Worm (Caenorhabditis elegans) whole organism, young adult: ENCODE data around the gene bus-4.
A peak's percentile ranks its signal among the peaks of the same experiment; 100 is the strongest.

Experiments used
- B0035.1 ChIP-seq: sonication (generic microtip); optimal IDR thresholded peaks from 2 replicates; lab custom pipeline; 2016; ENCODE audit warnings: missing genetic modification characterization, mild to moderate bottlenecking, missing compliant biosample characterization, missing genotype, missing genetic modification reagents
- B0261.1 ChIP-seq: sonication (generic microtip); optimal IDR thresholded peaks from 2 replicates; lab custom pipeline; 2016; ENCODE audit warnings: mild to moderate bottlenecking, missing genetic modification characterization, moderate library complexity, missing compliant biosample characterization
- D2030.7 ChIP-seq: fragments of 200-800 bp; sonication (Bioruptor generic); IDR thresholded peaks from 2 replicates; pipeline ENCODE4 v1.3.6; 2022; ENCODE audit warnings: missing genetic modification reagents, missing genetic modification characterization, missing compliant biosample characterization
- F23B12.7 ChIP-seq: sonication (generic microtip); optimal IDR thresholded peaks from 2 replicates; lab custom pipeline; 2017; ENCODE audit warnings: missing genetic modification characterization, mild to moderate bottlenecking, missing compliant biosample characterization, antibody characterized with exemption, moderate library complexity; ENCODE audit not compliant: insufficient read depth
- F52B5.7 ChIP-seq: sonication (generic microtip); optimal IDR thresholded peaks from 2 replicates; lab custom pipeline; 2016; ENCODE audit warnings: mild to moderate bottlenecking, missing genetic modification characterization, missing compliant biosample characterization
- F57C9.4 ChIP-seq: sonication (generic microtip); optimal IDR thresholded peaks from 2 replicates; lab custom pipeline; 2017; ENCODE audit warnings: mild to moderate bottlenecking, missing genetic modification characterization, missing compliant biosample characterization
- K12H6.12 ChIP-seq: fragments of 200-800 bp; sonication (Bioruptor generic); optimal IDR thresholded peaks from 2 replicates; lab custom pipeline; 2018; ENCODE audit warnings: mild to moderate bottlenecking, missing genetic modification characterization, missing compliant biosample characterization
- T07F8.4 ChIP-seq: sonication (generic microtip); optimal IDR thresholded peaks from 2 replicates; lab custom pipeline; 2016; ENCODE audit warnings: mild to moderate bottlenecking, missing genetic modification characterization, moderate library complexity, missing compliant biosample characterization
- Y53F4B.3 ChIP-seq: fragments of 200-800 bp; sonication (Bioruptor generic); IDR thresholded peaks from 2 replicates; pipeline ENCODE4 v1.3.6; 2022; ENCODE audit warnings: missing genetic modification reagents, missing genetic modification characterization, missing compliant biosample characterization
- Y79H2A.3 ChIP-seq: fragments of 200-800 bp; sonication (Bioruptor generic); conservative IDR thresholded peaks from 2 replicates; pipeline ENCODE4 v1.3.6; 2022; ENCODE audit warnings: missing genetic modification reagents, missing genetic modification characterization, missing compliant biosample characterization
- ZK185.1 ChIP-seq: sonication (generic microtip); optimal IDR thresholded peaks from 2 replicates; lab custom pipeline; 2016; ENCODE audit warnings: mild to moderate bottlenecking, missing genetic modification characterization, missing compliant biosample characterization; ENCODE audit not compliant: poor library complexity, severe bottlenecking
- akir-1 ChIP-seq: fragments of 200-800 bp; sonication (Bioruptor generic); optimal IDR thresholded peaks from 2 replicates; lab custom pipeline; 2018; ENCODE audit warnings: mild to moderate bottlenecking, missing genetic modification characterization, moderate library complexity, missing compliant biosample characterization
- attf-5 ChIP-seq: fragments of 200-800 bp; sonication (Bioruptor generic); optimal IDR thresholded peaks from 2 replicates; lab custom pipeline; 2018; ENCODE audit warnings: mild to moderate bottlenecking, missing genetic modification characterization, missing compliant biosample characterization
- ceh-40 ChIP-seq: fragments of 200-800 bp; sonication (Bioruptor generic); IDR thresholded peaks from 2 replicates; pipeline ENCODE4 v1.3.6; 2022; ENCODE audit warnings: missing genetic modification characterization, missing compliant biosample characterization
- ceh-79 ChIP-seq: sonication (generic microtip); optimal IDR thresholded peaks from 2 replicates; lab custom pipeline; 2017; ENCODE audit warnings: mild to moderate bottlenecking, missing genetic modification characterization, missing compliant biosample characterization
- ceh-91 ChIP-seq: fragments of 200-800 bp; sonication (Bioruptor generic); IDR thresholded peaks from 2 replicates; pipeline ENCODE4 v1.3.6; 2022; ENCODE audit warnings: missing genetic modification reagents, missing genetic modification characterization, missing compliant biosample characterization
- chd-7 ChIP-seq: sonication (generic microtip); optimal IDR thresholded peaks from 2 replicates; lab custom pipeline; 2016; ENCODE audit warnings: mild to moderate bottlenecking, missing genetic modification characterization, moderate library complexity, missing compliant biosample characterization
- dox-1 ChIP-seq: fragments of 200-800 bp; sonication (Bioruptor generic); IDR thresholded peaks from 2 replicates; pipeline ENCODE4 v1.3.6; 2022; ENCODE audit warnings: missing genetic modification reagents, missing genetic modification characterization, missing compliant biosample characterization
- egrh-3 ChIP-seq: fragments of 200-800 bp; sonication (Bioruptor generic); IDR thresholded peaks from 2 replicates; pipeline ENCODE4 v1.3.6; 2022; ENCODE audit warnings: missing genetic modification reagents, missing genetic modification characterization, missing compliant biosample characterization
- ekl-4 ChIP-seq: fragments of 200-800 bp; sonication (Bioruptor generic); IDR thresholded peaks from 2 replicates; pipeline ENCODE4 v1.3.6; 2022; ENCODE audit warnings: missing genetic modification reagents, missing genetic modification characterization, missing compliant biosample characterization
- ets-4 ChIP-seq: fragments of 200-800 bp; sonication (Bioruptor generic); optimal IDR thresholded peaks from 2 replicates; lab custom pipeline; 2018; ENCODE audit warnings: mild to moderate bottlenecking, missing genetic modification characterization, missing compliant biosample characterization
- him-1 ChIP-seq: sonication (generic microtip); optimal IDR thresholded peaks from 2 replicates; lab custom pipeline; 2016; ENCODE audit warnings: missing genotype, missing genetic modification reagents, missing genetic modification characterization, missing compliant biosample characterization
- hlh-12 ChIP-seq: sonication (generic microtip); optimal IDR thresholded peaks from 2 replicates; lab custom pipeline; 2016; ENCODE audit warnings: missing genetic modification characterization, missing compliant biosample characterization
- hmg-20 ChIP-seq: fragments of 200-800 bp; sonication (Bioruptor generic); IDR thresholded peaks from 2 replicates; pipeline ENCODE4 v1.3.6; 2022; ENCODE audit warnings: missing genetic modification reagents, missing genetic modification characterization, missing compliant biosample characterization
- hsf-1 ChIP-seq: fragments of 200-800 bp; sonication (Bioruptor generic); IDR thresholded peaks from 2 replicates; pipeline ENCODE4 v1.3.6; 2022; ENCODE audit warnings: missing genetic modification reagents, missing genetic modification characterization, missing compliant biosample characterization
- lag-1 ChIP-seq: fragments of 200-800 bp; sonication (Bioruptor generic); IDR thresholded peaks from 2 replicates; pipeline ENCODE4 v1.3.6; 2022; ENCODE audit warnings: missing genetic modification reagents, missing genetic modification characterization, missing compliant biosample characterization
- let-607 ChIP-seq, 2 experiments: fragments of 200-800 bp in 1 of 2; sonication (Bioruptor generic) in 1 of 2; sonication (generic microtip) in 1 of 2; optimal IDR thresholded peaks; 2 replicates each; lab custom pipeline; 2016 to 2018; ENCODE audit warnings: mild to moderate bottlenecking in 2 of 2, missing compliant biosample characterization in 2 of 2, missing genetic modification characterization in 2 of 2, moderate library complexity in 2 of 2, missing genotype in 1 of 2
- lsy-27 ChIP-seq: sonication (generic microtip); optimal IDR thresholded peaks from 2 replicates; lab custom pipeline; 2017; ENCODE audit warnings: missing genetic modification characterization, mild to moderate bottlenecking, missing compliant biosample characterization, antibody characterized with exemption, missing genotype, borderline replicate concordance; ENCODE audit not compliant: insufficient read depth
- madf-6 ChIP-seq: fragments of 200-800 bp; sonication (Bioruptor generic); IDR thresholded peaks from 2 replicates; pipeline ENCODE4 v1.3.6; 2022; ENCODE audit warnings: missing genetic modification reagents, missing genetic modification characterization, missing compliant biosample characterization
- mcd-1 ChIP-seq: fragments of 200-800 bp; sonication (Bioruptor generic); IDR thresholded peaks from 2 replicates; pipeline ENCODE4 v1.3.6; 2022; ENCODE audit warnings: missing genetic modification reagents, missing genetic modification characterization, missing compliant biosample characterization
- mel-28 ChIP-seq: sonication (generic microtip); optimal IDR thresholded peaks from 2 replicates; lab custom pipeline; 2016; ENCODE audit warnings: borderline replicate concordance, mild to moderate bottlenecking, missing genetic modification characterization, missing compliant biosample characterization
- mes-4 ChIP-seq: sonication (generic microtip); optimal IDR thresholded peaks from 2 replicates; lab custom pipeline; 2016; ENCODE audit warnings: missing genotype, missing genetic modification characterization, missing compliant biosample characterization
- mxl-1 ChIP-seq: sonication (generic microtip); optimal IDR thresholded peaks from 2 replicates; lab custom pipeline; 2016; ENCODE audit warnings: missing genetic modification characterization, missing compliant biosample characterization
- nfya-1 ChIP-seq: sonication (generic microtip); optimal IDR thresholded peaks from 2 replicates; lab custom pipeline; 2017; ENCODE audit warnings: antibody characterized with exemption, missing compliant biosample characterization, missing genetic modification characterization, borderline replicate concordance; ENCODE audit not compliant: insufficient read depth
- nfya-2 ChIP-seq: fragments of 200-800 bp; sonication (Bioruptor generic); IDR thresholded peaks from 2 replicates; pipeline ENCODE4 v1.3.6; 2022; ENCODE audit warnings: missing genetic modification reagents, missing genetic modification characterization, missing compliant biosample characterization
- nfyb-1 ChIP-seq: fragments of 200-800 bp; sonication (Bioruptor generic); IDR thresholded peaks from 2 replicates; pipeline ENCODE4 v1.3.6; 2022; ENCODE audit warnings: missing genetic modification reagents, missing genetic modification characterization, missing compliant biosample characterization
- nhr-120 ChIP-seq: fragments of 200-800 bp; sonication (Bioruptor generic); IDR thresholded peaks from 2 replicates; pipeline ENCODE4 v1.3.6; 2022; ENCODE audit warnings: missing genetic modification characterization, missing compliant biosample characterization
- nhr-179 ChIP-seq: sonication (generic microtip); optimal IDR thresholded peaks from 2 replicates; lab custom pipeline; 2016; ENCODE audit warnings: mild to moderate bottlenecking, missing genetic modification characterization, missing compliant biosample characterization
- nhr-80 ChIP-seq: sonication (generic microtip); optimal IDR thresholded peaks from 2 replicates; lab custom pipeline; 2016; ENCODE audit warnings: missing genetic modification characterization, missing compliant biosample characterization
- rcor-1 ChIP-seq: fragments of 200-800 bp; sonication (Bioruptor generic); IDR thresholded peaks from 2 replicates; pipeline ENCODE4 v1.3.6; 2022; ENCODE audit warnings: missing genetic modification reagents, missing genetic modification characterization, missing compliant biosample characterization
- rec-8 ChIP-seq, 2 experiments: sonication (generic microtip); optimal IDR thresholded peaks; 2 replicates each; lab custom pipeline; 2016; ENCODE audit warnings: mild to moderate bottlenecking in 2 of 2, missing genetic modification characterization in 2 of 2, missing genetic modification reagents in 2 of 2, missing genotype in 2 of 2, missing biosample characterization in 1 of 2, missing compliant biosample characterization in 1 of 2, moderate library complexity in 1 of 2
- repo-1 ChIP-seq: sonication (generic microtip); optimal IDR thresholded peaks from 2 replicates; lab custom pipeline; 2017; ENCODE audit warnings: mild to moderate bottlenecking, missing genetic modification characterization, missing compliant biosample characterization
- rpc-1 ChIP-seq, 2 experiments: fragments of 150-350 bp in 1 of 2; sonication (generic microtip) in 1 of 2; optimal IDR thresholded peaks; 2 replicates each; lab custom pipeline; 2014 to 2018; ENCODE audit warnings: missing biosample characterization in 1 of 2, missing genetic modification characterization in 1 of 2, missing genetic modification reagents in 1 of 2, missing genotype in 1 of 2
- snpc-1.1 ChIP-seq: sonication (generic microtip); optimal IDR thresholded peaks from 2 replicates; lab custom pipeline; 2017; ENCODE audit warnings: missing genetic modification characterization, mild to moderate bottlenecking, missing compliant biosample characterization, antibody characterized with exemption, moderate library complexity, missing genotype, missing genetic modification reagents; ENCODE audit not compliant: insufficient read depth
- tlf-1 ChIP-seq: fragments of 200-800 bp; sonication (Bioruptor generic); optimal IDR thresholded peaks from 2 replicates; lab custom pipeline; 2018; ENCODE audit warnings: mild to moderate bottlenecking, missing genetic modification characterization, missing compliant biosample characterization
- zim-3 ChIP-seq: sonication (generic microtip); optimal IDR thresholded peaks from 2 replicates; lab custom pipeline; 2017; ENCODE audit warnings: mild to moderate bottlenecking, missing genetic modification characterization, moderate library complexity, missing compliant biosample characterization
- ztf-3 ChIP-seq: fragments of 200-800 bp; sonication (Bioruptor generic); optimal IDR thresholded peaks from 2 replicates; lab custom pipeline; 2018; ENCODE audit warnings: mild to moderate bottlenecking, missing genetic modification characterization, missing compliant biosample characterization
- ztf-6 ChIP-seq: fragments of 200-800 bp; sonication (Bioruptor generic); IDR thresholded peaks from 2 replicates; pipeline ENCODE4 v1.3.6; 2022; ENCODE audit warnings: missing genetic modification reagents, missing genetic modification characterization, missing compliant biosample characterization

bus-4 gene

ce11 chrIV:4650624-4651094 is 37.4 kb upstream of the bus-4 start, which contains the start of gene ubc-9 (continued):
- peak; percentile 18 for TF ChIP-seq him-1 (tag; lab: Kevin White, UChicago)
- no peak for TF ChIP-seq F52B5.7 (tag; lab: Kevin White, UChicago)
- TF ChIP-seq nhr-179 (tag; lab: Kevin White, UChicago) = no peak
- TF ChIP-seq ceh-79 (tag; lab: Kevin White, UChicago) = no peak
- no peak for TF ChIP-seq akir-1
- peak; percentile 80 for TF ChIP-seq nfyb-1
- peak; percentile 97 for TF ChIP-seq madf-6 (GFP tag; lab: Robert Waterston, UW)
- peak; percentile 92 for TF ChIP-seq dox-1 (GFP tag; lab: Robert Waterston, UW)
- TF ChIP-seq mcd-1 = peak; percentile 81
- TF ChIP-seq hmg-20 = no peak
- no peak for TF ChIP-seq snpc-1.1
- no peak for TF ChIP-seq B0035.1 (tag; lab: Kevin White, UChicago)
- TF ChIP-seq nhr-80 (tag; lab: Kevin White, UChicago) = peak; percentile 46
- TF ChIP-seq ceh-40 = no peak
- TF ChIP-seq Y53F4B.3 = no peak
- peak; percentile 89 for TF ChIP-seq ekl-4
- TF ChIP-seq rec-8 (tag; optimal IDR thresholded peaks at IDR 0.05; lab: Kevin White, UChicago) = no peak
- TF ChIP-seq let-607 (tag; optimal IDR thresholded peaks at IDR 0.05; lab: Kevin White, UChicago) = peak in 1 of 2 experiments; percentile 31
- TF ChIP-seq ztf-6 (GFP tag; lab: Robert Waterston, UW) = no peak
- TF ChIP-seq D2030.7 (GFP tag; lab: Robert Waterston, UW) = peak; percentile 81
- peak; percentile 83 for TF ChIP-seq ceh-91 (GFP tag; lab: Robert Waterston, UW)
- TF ChIP-seq chd-7 (tag; lab: Kevin White, UChicago) = no peak
- TF ChIP-seq F23B12.7 (tag; lab: Kevin White, UChicago) = peak; percentile 50
- peak; percentile 54 for TF ChIP-seq K12H6.12
- no peak for TF ChIP-seq ets-4 (GFP tag; lab: Kevin White, UChicago)
- TF ChIP-seq rpc-1 (optimal IDR thresholded peaks at IDR 0.05; lab: Kevin White, UChicago) = peak; percentile 15
- TF ChIP-seq rpc-1 (tag; optimal IDR thresholded peaks at IDR 0.05; lab: Kevin White, UChicago) = no peak
- peak; percentile 75 for TF ChIP-seq lsy-27 (tag; lab: Kevin White, UChicago)
- TF ChIP-seq egrh-3 (GFP tag; lab: Robert Waterston, UW) = peak; percentile 65; the same call in 1 of the 2 replicates
- no peak for TF ChIP-seq Y79H2A.3 (GFP tag; lab: Robert Waterston, UW)
- peak; percentile 92 for TF ChIP-seq attf-5 (GFP tag; lab: Kevin White, UChicago)
- no peak for TF ChIP-seq mel-28 (tag; lab: Kevin White, UChicago)
- TF ChIP-seq zim-3 = no peak
- TF ChIP-seq nhr-120 (GFP tag; lab: Robert Waterston, UW) = no peak
- TF ChIP-seq nfya-2 (GFP tag; lab: Robert Waterston, UW) = no peak
- no peak for TF ChIP-seq mes-4 (tag; lab: Kevin White, UChicago)
- TF ChIP-seq ZK185.1 = peak; percentile 57
- TF ChIP-seq T07F8.4 (tag; lab: Kevin White, UChicago) = no peak
- peak; percentile 93 for TF ChIP-seq tlf-1
- TF ChIP-seq hlh-12 (tag; lab: Kevin White, UChicago) = no peak
- peak; percentile 95 for TF ChIP-seq hsf-1 (GFP tag; lab: Robert Waterston, UW)
- TF ChIP-seq nfya-1 (tag; lab: Kevin White, UChicago) = no peak
- no peak for TF ChIP-seq mxl-1 (tag; lab: Kevin White, UChicago)
- TF ChIP-seq rcor-1 = peak; percentile 86
- TF ChIP-seq F57C9.4 (tag; lab: Kevin White, UChicago) = no peak
- no peak for TF ChIP-seq lag-1 (GFP tag; lab: Robert Waterston, UW)
- TF ChIP-seq ztf-3 (GFP tag; lab: Kevin White, UChicago) = no peak
- peak; percentile 3 for TF ChIP-seq repo-1
- TF ChIP-seq B0261.1 = no peak
